Fruit fly (Drosophila melanogaster): Measurements from ENCODE around the gene Vha13.
A peak's percentile ranks its signal among the peaks of the same experiment; 100 is the strongest.

Gene Vha13

DNA sequence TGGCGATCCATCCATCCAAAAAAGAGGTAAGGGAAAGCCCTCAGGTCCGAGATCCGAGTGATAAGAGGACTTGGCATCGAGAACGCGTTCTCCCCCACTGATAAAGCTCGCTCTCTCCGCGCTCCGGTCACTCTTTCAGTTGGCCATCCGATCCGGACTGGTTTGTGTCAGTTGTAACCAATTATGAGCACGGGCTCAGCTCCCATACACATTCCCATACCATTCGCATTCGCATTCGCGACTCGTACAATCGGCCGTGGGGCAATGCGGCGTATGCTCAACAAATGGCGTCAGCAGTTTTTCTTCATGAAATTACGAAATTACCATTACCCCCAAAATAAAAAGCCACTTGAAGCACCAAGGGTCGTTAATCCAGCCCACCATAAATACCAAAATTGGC lies 19.7 kb downstream of the Vha13 start (continued):
- no peak for TF ChIP-seq nerfin-2 (GFP tag; IDR thresholded peaks at IDR 0.05; ENCODE audit: partially characterized antibody)
- TF ChIP-seq H2.0 (GFP tag; IDR thresholded peaks at IDR 0.05), result no peak
- TF ChIP-seq CG1832 (GFP tag; optimal IDR thresholded peaks at IDR 0.05), result no peak
- peak; percentile 51 for TF ChIP-seq Rfx (GFP tag; IDR thresholded peaks at IDR 0.05)
- TF ChIP-seq pros (GFP tag; optimal IDR thresholded peaks at IDR 0.05), result no peak
- TF ChIP-seq CG17328 (GFP tag; IDR thresholded peaks at IDR 0.05), result no peak
- TF ChIP-seq CG10654 (GFP tag; optimal IDR thresholded peaks at IDR 0.05), result no peak
- no peak for TF ChIP-seq prd (optimal IDR thresholded peaks at IDR 0.05)
- no peak for TF ChIP-seq prd (GFP tag; IDR thresholded peaks at IDR 0.05)
- TF ChIP-seq CG11247 (GFP tag; IDR thresholded peaks at IDR 0.05), result no peak
- no peak for TF ChIP-seq CG9727 (GFP tag; optimal IDR thresholded peaks at IDR 0.05)
- no peak for TF ChIP-seq CG11696 (GFP tag; IDR thresholded peaks at IDR 0.05)
- TF ChIP-seq stc (GFP tag; IDR thresholded peaks at IDR 0.05), result no peak
- TF ChIP-seq CG17385 (GFP tag; optimal IDR thresholded peaks at IDR 0.05), result no peak
- TF ChIP-seq Med (GFP tag), result peak; percentile 70
- TF ChIP-seq Awh (GFP tag; IDR thresholded peaks at IDR 0.05), result no peak
- TF ChIP-seq Fer2 (tag; optimal IDR thresholded peaks at IDR 0.05), result no peak
- no peak for TF ChIP-seq Oli (tag; optimal IDR thresholded peaks at IDR 0.05)
- TF ChIP-seq Stat92E (GFP tag; optimal IDR thresholded peaks at IDR 0.05), result no peak
- TF ChIP-seq nom (GFP tag; optimal IDR thresholded peaks at IDR 0.05), result no peak
- no peak for TF ChIP-seq CG3163 (GFP tag; optimal IDR thresholded peaks at IDR 0.05)
- no peak for TF ChIP-seq CG8944 (GFP tag; optimal IDR thresholded peaks at IDR 0.05)
- TF ChIP-seq Pdp1 (GFP tag; optimal IDR thresholded peaks at IDR 0.05), result no peak
- peak; percentile 59 for TF ChIP-seq CG13894 (tag; optimal IDR thresholded peaks at IDR 0.05)
- no peak for TF ChIP-seq CG10979 (tag; optimal IDR thresholded peaks at IDR 0.05)
- no peak for TF ChIP-seq CG1602 (GFP tag; optimal IDR thresholded peaks at IDR 0.05)
- no peak for TF ChIP-seq Eip74EF (GFP tag; optimal IDR thresholded peaks at IDR 0.05)
- no peak for TF ChIP-seq jing (GFP tag; optimal IDR thresholded peaks at IDR 0.05)
- TF ChIP-seq gem (tag; optimal IDR thresholded peaks at IDR 0.05), result peak; percentile 68
- TF ChIP-seq peb (GFP tag; IDR thresholded peaks at IDR 0.05), result no peak
- TF ChIP-seq bab2 (GFP tag; optimal IDR thresholded peaks at IDR 0.05), result no peak
- no peak for TF ChIP-seq CG4328 (GFP tag; optimal IDR thresholded peaks at IDR 0.05)
- TF ChIP-seq CG32532 (GFP tag; IDR thresholded peaks at IDR 0.05), result peak; percentile 48; the same call in 1 of the 2 replicates
- TF ChIP-seq CG6654 (GFP tag; optimal IDR thresholded peaks at IDR 0.05), result no peak

- peak; percentile 36 for TF ChIP-seq Ets97D (GFP tag; optimal IDR thresholded peaks at IDR 0.05)
- TF ChIP-seq CG12769 (tag; optimal IDR thresholded peaks at IDR 0.05), result peak; percentile 45
- peak; percentile 9 for TF ChIP-seq ewg (GFP tag; optimal IDR thresholded peaks at IDR 0.05)
- peak; percentile 46 for TF ChIP-seq CG12744 (GFP tag; optimal IDR thresholded peaks at IDR 0.05)
- TF ChIP-seq dysf (GFP tag; IDR thresholded peaks at IDR 0.05), result peak; percentile 75
- TF ChIP-seq Vsx1 (GFP tag; optimal IDR thresholded peaks at IDR 0.05), result peak; percentile 44
- TF ChIP-seq Sry-β (GFP tag; optimal IDR thresholded peaks at IDR 0.05), result no peak
- peak; percentile 34 for TF ChIP-seq salm (tag; optimal IDR thresholded peaks at IDR 0.05)
- peak; percentile 56 for TF ChIP-seq mam (GFP tag; optimal IDR thresholded peaks at IDR 0.05)
- no peak for TF ChIP-seq CG7963 (GFP tag; IDR thresholded peaks at IDR 0.05; ENCODE audit: partially characterized antibody)
- TF ChIP-seq CG15073 (GFP tag; optimal IDR thresholded peaks at IDR 0.05), result no peak
- TF ChIP-seq mirr (GFP tag; optimal IDR thresholded peaks at IDR 0.05), result no peak
- TF ChIP-seq Bgb (GFP tag; IDR thresholded peaks at IDR 0.05; ENCODE audit: partially characterized antibody), result no peak
- peak; percentile 38; the same call in 1 of the 2 replicates for TF ChIP-seq wor (GFP tag; IDR thresholded peaks at IDR 0.05)
- TF ChIP-seq tap (tag; optimal IDR thresholded peaks at IDR 0.05), result peak; percentile 44
- TF ChIP-seq Nf-YB (GFP tag; optimal IDR thresholded peaks at IDR 0.05), result no peak
- TF ChIP-seq ttk (GFP tag; IDR thresholded peaks at IDR 0.05), result peak; percentile 52; the same call in 1 of the 2 replicates
- TF ChIP-seq Chrac-16 (GFP tag; optimal IDR thresholded peaks at IDR 0.05), result peak; percentile 28
- no peak for TF ChIP-seq lbe (GFP tag; optimal IDR thresholded peaks at IDR 0.05)
Measured at dm6 chr3R:19623606-19624005, 20.6 kb downstream of the Vha13 start.
